Fruit fly (Drosophila melanogaster) whole organism, prepupa: Measurements from ENCODE around the gene pie.

Experiments
- CG10631 ChIP-seq: fragments of 200-800 bp; sonication (Bioruptor generic); optimal IDR thresholded peaks from 2 replicates; lab custom pipeline; 2016; ENCODE audit warnings: missing biosample characterization, missing genetic modification characterization
- CG10669 ChIP-seq: fragments of 200-800 bp; sonication (Bioruptor generic); optimal IDR thresholded peaks from 3 replicates; lab custom pipeline; 2018; ENCODE audit warnings: missing biosample characterization, mild to moderate bottlenecking, missing genetic modification characterization, moderate library complexity
- CG11294 ChIP-seq: fragments of 200-800 bp; sonication (Bioruptor generic); IDR thresholded peaks from 2 replicates; pipeline ENCODE4 v1.3.6; 2022; ENCODE audit warnings: missing biosample characterization, missing genetic modification characterization
- CG11762 ChIP-seq: fragments of 200-800 bp; sonication (Bioruptor generic); optimal IDR thresholded peaks from 3 replicates; lab custom pipeline; 2016; ENCODE audit warnings: missing biosample characterization, missing genetic modification characterization; ENCODE audit not compliant: insufficient read depth
- CG1621 ChIP-seq: fragments of 200-800 bp; sonication (Bioruptor generic); optimal IDR thresholded peaks from 3 replicates; lab custom pipeline; 2018; ENCODE audit warnings: missing biosample characterization, mild to moderate bottlenecking, missing genetic modification characterization
- CG16779 ChIP-seq: fragments of 200-800 bp; sonication (Bioruptor generic); optimal IDR thresholded peaks from 3 replicates; lab custom pipeline; 2017; ENCODE audit warnings: missing biosample characterization, mild to moderate bottlenecking, missing genetic modification characterization
- CG3032 ChIP-seq: fragments of 200-800 bp; optimal IDR thresholded peaks from 2 replicates; lab custom pipeline; 2019; ENCODE audit warnings: missing biosample characterization, mild to moderate bottlenecking, missing genetic modification characterization, moderate library complexity
- CG32006 ChIP-seq: fragments of 200-800 bp; sonication (Bioruptor generic); optimal IDR thresholded peaks from 3 replicates; lab custom pipeline; 2017; ENCODE audit warnings: missing biosample characterization, mild to moderate bottlenecking, missing genetic modification characterization
- CG34406 ChIP-seq: fragments of 200-800 bp; sonication (Bioruptor generic); optimal IDR thresholded peaks from 3 replicates; lab custom pipeline; 2016; ENCODE audit warnings: missing biosample characterization, missing genetic modification characterization
- CG3919 ChIP-seq: fragments of 200-800 bp; sonication (Bioruptor generic); optimal IDR thresholded peaks from 3 replicates; lab custom pipeline; 2016; ENCODE audit warnings: missing biosample characterization, missing genetic modification characterization
- CG4318 ChIP-seq: fragments of 200-800 bp; sonication (Bioruptor generic); optimal IDR thresholded peaks from 3 replicates; lab custom pipeline; 2017; ENCODE audit warnings: missing biosample characterization, mild to moderate bottlenecking, missing genetic modification characterization
- CG6163 ChIP-seq: fragments of 200-800 bp; sonication (Bioruptor generic); IDR thresholded peaks from 3 replicates; pipeline ENCODE4 v1.3.6; 2022; ENCODE audit warnings: missing biosample characterization, missing genetic modification characterization
- CG6792 ChIP-seq: fragments of 200-800 bp; sonication (Bioruptor generic); optimal IDR thresholded peaks from 3 replicates; lab custom pipeline; 2016; ENCODE audit warnings: missing biosample characterization, missing genetic modification characterization
- CG8119 ChIP-seq: fragments of 200-800 bp; sonication (Bioruptor generic); IDR thresholded peaks from 3 replicates; pipeline ENCODE4 v1.3.6; 2022; ENCODE audit warnings: missing biosample characterization, missing genetic modification characterization
- CG8319 ChIP-seq: fragments of 200-800 bp; sonication (Bioruptor generic); optimal IDR thresholded peaks from 3 replicates; lab custom pipeline; 2016; ENCODE audit warnings: missing biosample characterization, missing genetic modification characterization
- CG8632 ChIP-seq: fragments of 200-800 bp; sonication (Bioruptor generic); optimal IDR thresholded peaks from 3 replicates; lab custom pipeline; 2016; ENCODE audit warnings: missing biosample characterization, missing genetic modification characterization
- CG9139 ChIP-seq: fragments of 200-800 bp; sonication (Bioruptor generic); optimal IDR thresholded peaks from 3 replicates; lab custom pipeline; 2017; ENCODE audit warnings: missing biosample characterization, mild to moderate bottlenecking, missing genetic modification characterization
- Eip78C ChIP-seq: fragments of 200-800 bp; sonication (Bioruptor generic); peaks from one replicate; lab custom pipeline; 2016; ENCODE audit warnings: missing biosample characterization, missing genetic modification characterization
- Eip93F ChIP-seq: fragments of 200-800 bp; sonication (Bioruptor generic); optimal IDR thresholded peaks from 2 replicates; lab custom pipeline; 2016; ENCODE audit warnings: missing biosample characterization, mild to moderate bottlenecking, missing genetic modification characterization
- Ets96B ChIP-seq: fragments of 200-800 bp; optimal IDR thresholded peaks from 2 replicates; lab custom pipeline; 2019; ENCODE audit warnings: missing biosample characterization, mild to moderate bottlenecking, missing genetic modification characterization, moderate library complexity
- Gug ChIP-seq: fragments of 200-800 bp; sonication (Bioruptor generic); IDR thresholded peaks from 2 replicates; pipeline ENCODE4 v1.3.6; 2022; ENCODE audit warnings: missing biosample characterization, missing genetic modification characterization
- Hr38 ChIP-seq: sonication (Bioruptor generic); optimal IDR thresholded peaks from 2 replicates; lab custom pipeline; 2016; ENCODE audit warnings: missing biosample characterization, missing genetic modification characterization
- Hr4 ChIP-seq: fragments of 200-800 bp; sonication (Bioruptor generic); optimal IDR thresholded peaks from 3 replicates; lab custom pipeline; 2016; ENCODE audit warnings: missing biosample characterization, missing genetic modification characterization
- Lpt ChIP-seq: fragments of 200-800 bp; sonication (Bioruptor generic); optimal IDR thresholded peaks from 3 replicates; lab custom pipeline; 2016; ENCODE audit warnings: missing biosample characterization, missing genetic modification characterization
- Met ChIP-seq: fragments of 200-800 bp; sonication (Bioruptor generic); optimal IDR thresholded peaks from 3 replicates; lab custom pipeline; 2016; ENCODE audit warnings: missing biosample characterization, missing genetic modification characterization
- OdsH ChIP-seq: fragments of 200-800 bp; sonication (Bioruptor generic); optimal IDR thresholded peaks from 3 replicates; lab custom pipeline; 2016; ENCODE audit warnings: missing biosample characterization, missing genetic modification characterization
- Sox102F ChIP-seq: fragments of 200-800 bp; sonication (Bioruptor generic); optimal IDR thresholded peaks from 2 replicates; lab custom pipeline; 2016; ENCODE audit warnings: missing biosample characterization, mild to moderate bottlenecking, missing genetic modification characterization
- Sox15 ChIP-seq: fragments of 200-800 bp; sonication (Bioruptor generic); optimal IDR thresholded peaks from 3 replicates; lab custom pipeline; 2016; ENCODE audit warnings: missing biosample characterization, missing genetic modification characterization
- cyc ChIP-seq: fragments of 200-800 bp; sonication (Bioruptor generic); optimal IDR thresholded peaks from 3 replicates; lab custom pipeline; 2016; ENCODE audit warnings: missing biosample characterization, missing genetic modification characterization
- dac ChIP-seq: fragments of 200-800 bp; sonication (Bioruptor generic); optimal IDR thresholded peaks from 2 replicates; lab custom pipeline; 2017; ENCODE audit warnings: missing biosample characterization, mild to moderate bottlenecking, missing genetic modification characterization
- dsx ChIP-seq: fragments of 200-800 bp; optimal IDR thresholded peaks from 3 replicates; lab custom pipeline; 2019; ENCODE audit warnings: missing biosample characterization, mild to moderate bottlenecking, missing genetic modification characterization, moderate library complexity; ENCODE audit not compliant: poor library complexity, severe bottlenecking
- esn ChIP-seq: fragments of 200-800 bp; sonication (Bioruptor generic); optimal IDR thresholded peaks from 2 replicates; lab custom pipeline; 2016; ENCODE audit warnings: missing biosample characterization, mild to moderate bottlenecking, missing genetic modification characterization, moderate library complexity
- fd59A ChIP-seq: fragments of 200-800 bp; sonication (Bioruptor generic); optimal IDR thresholded peaks from 2 replicates; lab custom pipeline; 2017; ENCODE audit warnings: missing biosample characterization, mild to moderate bottlenecking, missing genetic modification characterization, missing genetic modification reagents
- fd85E ChIP-seq: fragments of 200-800 bp; sonication (Bioruptor generic); optimal IDR thresholded peaks from 3 replicates; lab custom pipeline; 2016; ENCODE audit warnings: missing biosample characterization, missing genetic modification characterization
- fkh ChIP-seq: fragments of 200-800 bp; sonication (Bioruptor generic); optimal IDR thresholded peaks from 3 replicates; lab custom pipeline; 2017; ENCODE audit warnings: missing biosample characterization, mild to moderate bottlenecking, missing genetic modification characterization, moderate library complexity
- lz ChIP-seq: fragments of 200-800 bp; sonication (Bioruptor generic); optimal IDR thresholded peaks from 3 replicates; lab custom pipeline; 2016; ENCODE audit warnings: missing biosample characterization, missing genetic modification characterization
- net ChIP-seq: fragments of 200-800 bp; sonication (Bioruptor generic); optimal IDR thresholded peaks from 3 replicates; lab custom pipeline; 2016; ENCODE audit warnings: missing biosample characterization, missing genetic modification characterization
- salr ChIP-seq, 2 experiments: fragments of 200-800 bp; sonication (Bioruptor generic); optimal IDR thresholded peaks; 3 replicates each; lab custom pipeline; 2016 to 2018; ENCODE audit warnings: missing biosample characterization in 2 of 2, missing genetic modification characterization in 2 of 2, mild to moderate bottlenecking in 1 of 2
- ss ChIP-seq, 2 experiments: fragments of 200-800 bp; sonication (Bioruptor generic); optimal IDR thresholded peaks; 2 replicates in 1 of 2; 3 replicates in 1 of 2; lab custom pipeline; 2017 to 2018; ENCODE audit warnings: mild to moderate bottlenecking in 2 of 2, missing biosample characterization in 2 of 2, missing genetic modification characterization in 2 of 2, moderate library complexity in 1 of 2
- svp ChIP-seq: fragments of 200-800 bp; sonication (Bioruptor generic); peaks from one replicate; lab custom pipeline; 2016; ENCODE audit warnings: missing biosample characterization, missing genetic modification characterization
- vri ChIP-seq: fragments of 200-800 bp; sonication (Bioruptor generic); optimal IDR thresholded peaks from 3 replicates; lab custom pipeline; 2016; ENCODE audit warnings: missing biosample characterization, mild to moderate bottlenecking, missing genetic modification characterization

The pie gene

DNA sequence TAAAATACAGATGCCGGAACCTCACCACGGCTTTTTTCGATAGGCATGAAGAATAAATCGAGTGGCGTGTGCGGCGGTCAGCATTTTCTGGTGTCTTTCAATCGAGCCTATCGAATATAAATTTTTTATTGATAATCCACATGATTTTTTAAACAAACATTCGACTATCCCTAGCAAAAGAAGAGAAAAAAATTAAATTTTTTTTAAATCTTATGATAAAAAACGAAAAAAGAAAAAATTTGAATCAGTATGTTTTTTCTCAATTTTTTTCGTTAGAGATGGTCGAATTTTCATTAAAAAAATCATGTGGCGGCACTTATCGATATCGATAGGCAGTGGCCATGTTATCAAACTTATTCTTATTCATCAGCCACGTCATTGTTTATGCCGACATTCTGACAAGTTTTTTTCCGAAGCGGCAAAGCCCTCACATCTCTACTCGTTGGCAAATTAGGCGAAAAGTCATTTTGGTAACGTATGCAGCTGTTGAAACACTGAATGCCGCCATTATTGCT, 4.0 kb upstream of the pie start, which contains the start of the genes SmB and KdelR:
Gene SmB (minus strand): TSS at position 94 of the 515 bp plus-strand sequence.
Gene KdelR (plus strand): TSS at position 354 of the 515 bp plus-strand sequence.
- TF ChIP-seq CG10631 (GFP tag; lab: Kevin White, UChicago) (no peak), Hr4 (GFP tag; lab: Kevin White, UChicago) (no peak), CG1621 (tag; lab: Kevin White, UChicago) (peak; percentile 39), esn (peak; percentile 49), CG3032 (tag; lab: Kevin White, UChicago) (peak; percentile 13), CG10669 (GFP tag; lab: Kevin White, UChicago) (no peak), dsx (GFP tag; lab: Kevin White, UChicago) (no peak), Eip78C (peak; percentile 26), lz (peak; percentile 34), fkh (peak; percentile 81)

dm6 chr2L:10425599-10425998, 3.0 kb upstream of the pie start:
- no peak for TF ChIP-seq CG10631 (GFP tag; lab: Kevin White, UChicago)
- no peak for TF ChIP-seq Gug (GFP tag; lab: Robert Waterston, UW)
- no peak for TF ChIP-seq Lpt (GFP tag; lab: Kevin White, UChicago)
- no peak for TF ChIP-seq lz
- no peak for TF ChIP-seq dac
- TF ChIP-seq CG4318 (GFP tag; lab: Kevin White, UChicago): no peak

dm6 chr2L:10418981-10419380, 3.6 kb downstream of the pie start, which contains the start of gene RfC3:
Gene RfC3, plus strand, starts transcription at chr2L:10419190.
- TF ChIP-seq CG32006 (GFP tag; lab: Kevin White, UChicago): no peak
- no peak for TF ChIP-seq CG8632 (GFP tag; lab: Kevin White, UChicago)
- no peak for TF ChIP-seq Lpt (GFP tag; lab: Kevin White, UChicago)
- TF ChIP-seq Sox15 (GFP tag; lab: Kevin White, UChicago): no peak
- TF ChIP-seq salr (GFP tag; optimal IDR thresholded peaks at IDR 0.05; lab: Kevin White, UChicago): no peak
- TF ChIP-seq Hr38 (GFP tag; lab: Kevin White, UChicago): no peak
- no peak for TF ChIP-seq CG3919 (GFP tag; lab: Kevin White, UChicago)
- no peak for TF ChIP-seq CG6792
- no peak for TF ChIP-seq CG4318 (GFP tag; lab: Kevin White, UChicago)
- TF ChIP-seq svp (GFP tag; lab: Kevin White, UChicago): no peak
- TF ChIP-seq CG11762 (GFP tag; lab: Kevin White, UChicago): no peak
- TF ChIP-seq CG34406 (GFP tag; lab: Kevin White, UChicago): no peak
- no peak for TF ChIP-seq fkh
- TF ChIP-seq CG6163: no peak
- no peak for TF ChIP-seq Met (GFP tag; lab: Kevin White, UChicago)
- TF ChIP-seq esn: no peak
- TF ChIP-seq CG10631 (GFP tag; lab: Kevin White, UChicago): no peak
- no peak for TF ChIP-seq fd59A
- TF ChIP-seq, all 60 proteins: peak for 0

DNA sequence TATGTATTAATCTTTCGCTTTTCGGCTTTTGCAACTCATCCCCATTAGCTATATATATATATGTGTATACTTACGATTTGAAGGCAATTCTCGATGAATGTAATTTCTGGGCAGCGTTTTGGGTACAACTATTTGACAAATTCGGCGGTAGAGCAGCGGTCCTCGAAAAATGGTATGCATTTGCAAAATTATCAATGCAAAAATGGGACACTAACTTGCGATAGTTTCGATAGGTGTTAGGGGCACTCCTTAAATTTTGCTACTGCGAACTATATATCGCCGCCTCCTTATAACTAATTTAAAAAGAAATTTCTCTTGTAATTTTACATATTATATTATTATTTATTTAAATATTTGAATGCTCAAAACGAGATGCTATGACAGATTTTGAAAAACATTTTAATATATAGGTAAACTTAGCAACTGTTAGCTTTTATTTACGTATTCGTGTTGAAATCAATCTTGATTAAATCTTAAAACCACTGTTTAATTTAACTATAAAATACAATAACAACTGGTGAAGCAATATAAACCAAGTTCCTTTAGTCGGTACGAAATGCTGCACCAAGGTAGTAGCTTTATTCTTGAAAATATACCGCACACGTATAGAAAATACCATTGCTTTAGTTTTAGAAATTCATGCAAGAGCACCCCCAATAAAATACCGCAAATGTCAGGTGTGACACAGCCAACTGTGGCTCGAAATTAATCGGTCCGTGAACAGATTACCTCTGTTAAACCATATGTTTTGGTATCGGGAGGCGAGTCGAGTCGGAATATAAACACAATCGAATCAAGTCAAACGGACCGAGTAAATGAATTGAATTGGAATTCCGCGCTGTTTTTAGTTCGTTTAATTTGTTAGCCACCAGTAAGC, 9.1 kb downstream of the pie start, which contains the start of the genes CG5355 and Klp31E:
Gene CG5355 (minus strand): TSS at position 213 of the 877 bp plus-strand sequence.
Gene Klp31E (plus strand): TSS at position 767 of the 877 bp plus-strand sequence.
- TF ChIP-seq Gug (GFP tag; lab: Robert Waterston, UW): 0 out of 2 replicates have a peak, but pooled peaks have one; percentile 41
- no peak for TF ChIP-seq CG16779 (tag; lab: Kevin White, UChicago)
- no peak for TF ChIP-seq CG8119 (GFP tag; lab: Robert Waterston, UW)
- TF ChIP-seq lz: peak; percentile 59
- peak; percentile 69 for TF ChIP-seq OdsH (GFP tag; lab: Kevin White, UChicago)
- no peak for TF ChIP-seq CG8319 (GFP tag; lab: Kevin White, UChicago)
- no peak for TF ChIP-seq Lpt (GFP tag; lab: Kevin White, UChicago)
- no peak for TF ChIP-seq CG9139
- TF ChIP-seq fd59A: no peak
- no peak for TF ChIP-seq svp (GFP tag; lab: Kevin White, UChicago)
- TF ChIP-seq fd85E: no peak
- peak; percentile 52 for TF ChIP-seq Eip93F
- TF ChIP-seq CG11294 (GFP tag; lab: Robert Waterston, UW): no peak
- peak; percentile 79 for TF ChIP-seq CG3032 (tag; lab: Kevin White, UChicago)
- no peak for TF ChIP-seq Hr38 (GFP tag; lab: Kevin White, UChicago)
- TF ChIP-seq cyc (GFP tag; lab: Kevin White, UChicago): peak; percentile 47
- TF ChIP-seq net (GFP tag; lab: Kevin White, UChicago): no peak
- peak; percentile 87 for TF ChIP-seq Eip78C
- TF ChIP-seq vri: no peak
- peak; percentile 46 for TF ChIP-seq Ets96B (tag; lab: Kevin White, UChicago)
- peak; percentile 78 for TF ChIP-seq CG10631 (GFP tag; lab: Kevin White, UChicago)
- no peak for TF ChIP-seq CG10669 (GFP tag; lab: Kevin White, UChicago)
- peak; percentile 65 for TF ChIP-seq Sox15 (GFP tag; lab: Kevin White, UChicago)
- TF ChIP-seq Sox102F (GFP tag; lab: Kevin White, UChicago): no peak
- no peak for TF ChIP-seq ss (GFP tag; optimal IDR thresholded peaks at IDR 0.05; lab: Kevin White, UChicago)
